Worm (Caenorhabditis elegans) whole organism, L3 larva: ENCODE results near the gene B0554.1.
A peak's percentile ranks its signal among the peaks of the same experiment; 100 is the strongest.

Experiments
- R02D3.7 ChIP-seq: fragments of 150-350 bp; optimal IDR thresholded peaks from 2 replicates; lab custom pipeline; 2014; ENCODE audit warnings: missing biosample characterization, missing genetic modification characterization
- ama-1 ChIP-seq: fragments of 150-350 bp; optimal IDR thresholded peaks from 2 replicates; lab custom pipeline; 2018
- lin-15B ChIP-seq: fragments of 150-350 bp; optimal IDR thresholded peaks from 2 replicates; lab custom pipeline; 2014; ENCODE audit warnings: missing biosample characterization, missing genetic modification characterization
- nfya-1 ChIP-seq: sonication (generic microtip); optimal IDR thresholded peaks from 2 replicates; lab custom pipeline; 2017; ENCODE audit warnings: missing genetic modification characterization, mild to moderate bottlenecking, missing compliant biosample characterization, antibody characterized with exemption, moderate library complexity; ENCODE audit not compliant: insufficient read depth
- nhr-12 ChIP-seq: fragments of 150-350 bp; optimal IDR thresholded peaks from 2 replicates; lab custom pipeline; 2014; ENCODE audit warnings: missing biosample characterization, missing genetic modification characterization
- nhr-237 ChIP-seq: fragments of 150-350 bp; optimal IDR thresholded peaks from 2 replicates; lab custom pipeline; 2014; ENCODE audit warnings: missing biosample characterization, missing genetic modification characterization
- nhr-25 ChIP-seq: sonication (generic microtip); optimal IDR thresholded peaks from 2 replicates; lab custom pipeline; 2017; ENCODE audit warnings: missing biosample characterization, missing genetic modification characterization
- nhr-43 ChIP-seq: sonication (generic microtip); optimal IDR thresholded peaks from 2 replicates; lab custom pipeline; 2016; ENCODE audit warnings: mild to moderate bottlenecking, missing genetic modification characterization, missing compliant biosample characterization; ENCODE audit not compliant: poor library complexity, severe bottlenecking
- pqm-1 ChIP-seq: fragments of 150-350 bp; optimal IDR thresholded peaks from 2 replicates; lab custom pipeline; 2017; ENCODE audit warnings: missing biosample characterization, missing genetic modification characterization, inconsistent platforms
- tbx-2 ChIP-seq: sonication (generic microtip); optimal IDR thresholded peaks from 2 replicates; lab custom pipeline; 2016; ENCODE audit warnings: mild to moderate bottlenecking, missing genetic modification characterization, missing compliant biosample characterization
- unc-62 ChIP-seq: fragments of 150-350 bp; sonication (generic microtip); optimal IDR thresholded peaks from 4 replicates; lab custom pipeline; 2014; ENCODE audit warnings: missing biosample characterization, missing genetic modification reagents, missing genetic modification characterization

DNA sequence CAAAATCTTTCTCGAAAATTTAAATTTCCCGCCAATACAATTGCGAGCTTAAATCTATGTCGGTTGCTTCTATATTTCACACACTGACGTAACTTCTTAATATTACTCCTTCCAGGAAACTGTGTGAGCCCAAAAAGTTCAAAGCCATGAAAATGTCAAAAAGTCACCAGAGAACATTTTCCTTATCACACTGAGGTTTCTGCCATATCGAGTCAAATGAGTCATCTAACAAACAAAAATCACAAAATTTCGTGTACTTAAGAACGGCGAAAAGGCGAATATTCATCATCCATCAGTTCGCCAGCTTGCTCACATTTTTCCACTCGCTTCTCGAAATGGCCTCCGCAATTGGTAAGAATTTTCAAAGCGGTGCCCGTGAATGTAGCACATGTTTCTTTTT lies 11.5 kb downstream of the B0554.1 start, which contains the start of gene M02H5.8:
- TF ChIP-seq pqm-1 (peak; percentile 47), R02D3.7 (no peak), ama-1 (no peak), nhr-43 (tag; lab: Kevin White, UChicago) (no peak), nhr-12 (tag; lab: Kevin White, UChicago) (no peak), nhr-237 (no peak), nfya-1 (tag; lab: Kevin White, UChicago) (no peak), lin-15B (tag; lab: Kevin White, UChicago) (no peak), unc-62 (GFP tag; lab: Kevin White, UChicago) (no peak), tbx-2 (tag; lab: Kevin White, UChicago) (no peak), nhr-25 (tag; lab: Kevin White, UChicago) (no peak)
